Worm (Caenorhabditis elegans) whole organism, mixed stage, embryonic: ENCODE data around the gene str-149.
A peak's percentile ranks its signal among the peaks of the same experiment; 100 is the strongest.

ENCODE experiments used
- M03D4.4 ChIP-seq: sonication (generic microtip); optimal IDR thresholded peaks from 2 replicates; lab custom pipeline; 2017; ENCODE audit warnings: mild to moderate bottlenecking, missing genetic modification characterization, missing compliant biosample characterization
- bed-3 ChIP-seq: fragments of 200-800 bp; sonication (Bioruptor generic); optimal IDR thresholded peaks from 3 replicates; lab custom pipeline; 2018; ENCODE audit warnings: mild to moderate bottlenecking, missing genetic modification characterization, moderate library complexity, missing compliant biosample characterization
- blmp-1 ChIP-seq: fragments of 150-350 bp; optimal IDR thresholded peaks from 2 replicates; lab custom pipeline; 2014; ENCODE audit warnings: missing biosample characterization, missing genetic modification characterization
- ceh-39 ChIP-seq: fragments of 150-350 bp; optimal IDR thresholded peaks from 2 replicates; lab custom pipeline; 2014; ENCODE audit warnings: missing biosample characterization, missing genetic modification characterization
- ceh-43 ChIP-seq: fragments of 200-800 bp; sonication (Bioruptor generic); optimal IDR thresholded peaks from 2 replicates; lab custom pipeline; 2018; ENCODE audit warnings: mild to moderate bottlenecking, missing genetic modification characterization, moderate library complexity, missing compliant biosample characterization
- ceh-83 ChIP-seq: fragments of 200-800 bp; sonication (Bioruptor generic); optimal IDR thresholded peaks from 2 replicates; lab custom pipeline; 2018; ENCODE audit warnings: mild to moderate bottlenecking, missing genetic modification characterization, missing compliant biosample characterization
- ces-1 ChIP-seq: fragments of 150-350 bp; optimal IDR thresholded peaks from 2 replicates; lab custom pipeline; 2014; ENCODE audit warnings: missing biosample characterization, missing genetic modification reagents, missing genetic modification characterization
- cnd-1 ChIP-seq: fragments of 200-800 bp; sonication (Bioruptor generic); optimal IDR thresholded peaks from 2 replicates; lab custom pipeline; 2018; ENCODE audit warnings: mild to moderate bottlenecking, missing genetic modification characterization, missing compliant biosample characterization
- drap-1 ChIP-seq: fragments of 200-800 bp; sonication (Bioruptor generic); optimal IDR thresholded peaks from 3 replicates; lab custom pipeline; 2018; ENCODE audit warnings: mild to moderate bottlenecking, missing genetic modification characterization, missing compliant biosample characterization
- elt-1 ChIP-seq: sonication (generic microtip); optimal IDR thresholded peaks from 2 replicates; lab custom pipeline; 2017; ENCODE audit warnings: missing genetic modification characterization, mild to moderate bottlenecking, missing compliant biosample characterization, antibody characterized with exemption, moderate library complexity, borderline replicate concordance; ENCODE audit not compliant: insufficient read depth
- elt-3 ChIP-seq: fragments of 150-350 bp; optimal IDR thresholded peaks from 2 replicates; lab custom pipeline; 2014; ENCODE audit warnings: missing biosample characterization, missing genetic modification characterization
- ham-2 ChIP-seq: fragments of 200-800 bp; sonication (Bioruptor generic); optimal IDR thresholded peaks from 2 replicates; lab custom pipeline; 2018; ENCODE audit warnings: mild to moderate bottlenecking, missing genetic modification characterization, missing compliant biosample characterization
- hlh-1 ChIP-seq: fragments of 150-350 bp; optimal IDR thresholded peaks from 2 replicates; lab custom pipeline; 2014; ENCODE audit warnings: missing biosample characterization, missing genetic modification reagents, missing genetic modification characterization
- lin-13 ChIP-seq: fragments of 150-350 bp; optimal IDR thresholded peaks from 2 replicates; lab custom pipeline; 2014; ENCODE audit warnings: missing biosample characterization, missing genetic modification characterization
- lin-32 ChIP-seq: fragments of 200-800 bp; sonication (Bioruptor generic); optimal IDR thresholded peaks from 2 replicates; lab custom pipeline; 2018; ENCODE audit warnings: mild to moderate bottlenecking, missing genetic modification characterization, missing compliant biosample characterization
- lsy-2 ChIP-seq: fragments of 150-350 bp; optimal IDR thresholded peaks from 2 replicates; lab custom pipeline; 2014; ENCODE audit warnings: missing biosample characterization, missing genetic modification characterization
- mab-5 ChIP-seq: fragments of 150-350 bp; optimal IDR thresholded peaks from 2 replicates; lab custom pipeline; 2014; ENCODE audit warnings: missing biosample characterization, missing genetic modification characterization
- mep-1 ChIP-seq: fragments of 150-350 bp; optimal IDR thresholded peaks from 2 replicates; lab custom pipeline; 2017; ENCODE audit warnings: missing biosample characterization, missing genetic modification reagents, missing genetic modification characterization, inconsistent platforms
- mls-2 ChIP-seq: sonication (generic microtip); optimal IDR thresholded peaks from 2 replicates; lab custom pipeline; 2016; ENCODE audit warnings: mild to moderate bottlenecking, missing genetic modification characterization, moderate library complexity, missing compliant biosample characterization
- nhr-12 ChIP-seq: fragments of 150-350 bp; optimal IDR thresholded peaks from 2 replicates; lab custom pipeline; 2014; ENCODE audit warnings: missing biosample characterization, missing genetic modification characterization
- nhr-2 ChIP-seq: fragments of 150-350 bp; optimal IDR thresholded peaks from 2 replicates; lab custom pipeline; 2014; ENCODE audit warnings: missing biosample characterization, missing genetic modification characterization
- nhr-76 ChIP-seq: sonication (generic microtip); optimal IDR thresholded peaks from 2 replicates; lab custom pipeline; 2017; ENCODE audit warnings: missing biosample characterization, missing genetic modification characterization
- sem-2 ChIP-seq: fragments of 200-800 bp; sonication (Bioruptor generic); optimal IDR thresholded peaks from 2 replicates; lab custom pipeline; 2018; ENCODE audit warnings: mild to moderate bottlenecking, missing genetic modification characterization, missing compliant biosample characterization
- snpc-4 ChIP-seq: fragments of 150-350 bp; optimal IDR thresholded peaks from 2 replicates; lab custom pipeline; 2014; ENCODE audit warnings: missing biosample characterization, missing genetic modification characterization
- sptf-1 ChIP-seq: sonication (generic microtip); optimal IDR thresholded peaks from 2 replicates; lab custom pipeline; 2017; ENCODE audit warnings: mild to moderate bottlenecking, missing genetic modification characterization, moderate library complexity, missing compliant biosample characterization
- tbx-8 ChIP-seq: fragments of 200-800 bp; sonication (Bioruptor generic); optimal IDR thresholded peaks from 2 replicates; lab custom pipeline; 2018; ENCODE audit warnings: mild to moderate bottlenecking, missing genetic modification characterization, moderate library complexity, missing compliant biosample characterization
- unc-120 ChIP-seq: sonication (generic microtip); optimal IDR thresholded peaks from 2 replicates; lab custom pipeline; 2017; ENCODE audit warnings: missing genetic modification characterization, missing compliant biosample characterization; ENCODE audit not compliant: poor library complexity, severe bottlenecking
- unc-62 ChIP-seq: fragments of 150-350 bp; optimal IDR thresholded peaks from 2 replicates; lab custom pipeline; 2014; ENCODE audit warnings: missing biosample characterization, missing genetic modification reagents, missing genetic modification characterization
- zip-8 ChIP-seq: fragments of 150-350 bp; optimal IDR thresholded peaks from 2 replicates; lab custom pipeline; 2014; ENCODE audit warnings: missing biosample characterization, missing genetic modification characterization
- ztf-11 ChIP-seq: fragments of 150-350 bp; optimal IDR thresholded peaks from 2 replicates; lab custom pipeline; 2014; ENCODE audit warnings: missing biosample characterization, missing genetic modification characterization

Gene str-149

DNA sequence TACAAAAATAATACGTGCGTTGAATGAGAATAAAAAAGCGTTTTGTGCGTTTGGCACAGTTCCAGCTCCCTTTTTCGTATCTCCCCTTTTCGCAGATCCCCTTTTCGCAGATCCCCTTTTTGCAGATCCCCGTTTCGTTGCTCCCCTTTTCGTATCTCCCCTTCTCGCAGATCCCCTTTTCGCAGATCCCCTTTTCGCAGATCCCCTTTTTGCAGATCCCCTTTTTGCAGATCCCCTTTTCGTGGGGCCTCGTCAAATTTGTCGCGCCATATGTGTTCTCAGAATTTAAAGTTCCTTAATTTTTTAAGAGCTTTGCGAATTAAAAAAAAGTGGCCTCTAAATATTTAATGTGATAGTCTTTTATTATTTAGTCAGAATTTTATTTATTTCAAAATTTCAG, 20.3 kb upstream of the str-149 start, which contains the start of gene Y32B12B.4:
TSS of gene Y32B12B.4 (plus strand) at position 399 of the 400 bp plus-strand sequence.
- TF ChIP-seq ceh-83 (peak; percentile 21), sem-2 (GFP tag; lab: Kevin White, UChicago) (peak; percentile 5), bed-3 (GFP tag; lab: Kevin White, UChicago) (peak; percentile 29), lin-13 (tag; lab: Kevin White, UChicago) (no peak), sptf-1 (tag; lab: Kevin White, UChicago) (peak; percentile 67), M03D4.4 (tag; lab: Kevin White, UChicago) (peak; percentile 4), lin-32 (GFP tag; lab: Kevin White, UChicago) (peak; percentile 64), drap-1 (GFP tag; lab: Kevin White, UChicago) (peak; percentile 46), mls-2 (peak; percentile 13), cnd-1 (peak; percentile 65), tbx-8 (GFP tag; lab: Kevin White, UChicago) (no peak)

DNA sequence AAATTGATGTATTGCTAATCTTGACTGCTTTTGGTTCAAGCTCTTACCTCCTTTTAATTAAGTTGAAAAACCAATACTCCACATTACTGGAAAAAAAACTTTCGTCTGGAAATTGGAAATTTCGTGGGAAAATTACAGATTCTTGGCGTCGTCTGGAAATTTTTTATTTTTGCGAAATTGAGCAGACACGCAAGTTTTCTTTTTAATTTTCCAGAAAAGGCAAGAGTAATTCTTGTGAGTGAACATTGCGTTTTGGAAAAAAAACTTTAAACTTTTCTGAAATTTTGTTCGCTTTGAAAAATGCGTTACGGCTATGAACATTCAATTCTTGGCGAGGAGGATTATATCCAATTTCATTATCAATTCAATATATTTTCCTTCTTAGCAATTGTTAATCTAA, 7.6 kb upstream of the str-149 start, which contains the start of gene sru-45:
TSS of gene sru-45 (plus strand) at position 301 of the 400 bp plus-strand sequence.
- no peak for TF ChIP-seq blmp-1 (tag; lab: Kevin White, UChicago)
- no peak for TF ChIP-seq unc-120 (tag; lab: Kevin White, UChicago)
- no peak for TF ChIP-seq M03D4.4 (tag; lab: Kevin White, UChicago)
- no peak for TF ChIP-seq snpc-4
- no peak for TF ChIP-seq elt-3 (tag; lab: Kevin White, UChicago)
- TF ChIP-seq drap-1 (GFP tag; lab: Kevin White, UChicago): no peak
- TF ChIP-seq ham-2 (GFP tag; lab: Kevin White, UChicago): no peak
- no peak for TF ChIP-seq lsy-2 (tag; lab: Kevin White, UChicago)
- no peak for TF ChIP-seq mab-5
- no peak for TF ChIP-seq ces-1 (GFP tag; lab: Kevin White, UChicago)
- no peak for TF ChIP-seq mep-1 (tag; lab: Kevin White, UChicago)

DNA sequence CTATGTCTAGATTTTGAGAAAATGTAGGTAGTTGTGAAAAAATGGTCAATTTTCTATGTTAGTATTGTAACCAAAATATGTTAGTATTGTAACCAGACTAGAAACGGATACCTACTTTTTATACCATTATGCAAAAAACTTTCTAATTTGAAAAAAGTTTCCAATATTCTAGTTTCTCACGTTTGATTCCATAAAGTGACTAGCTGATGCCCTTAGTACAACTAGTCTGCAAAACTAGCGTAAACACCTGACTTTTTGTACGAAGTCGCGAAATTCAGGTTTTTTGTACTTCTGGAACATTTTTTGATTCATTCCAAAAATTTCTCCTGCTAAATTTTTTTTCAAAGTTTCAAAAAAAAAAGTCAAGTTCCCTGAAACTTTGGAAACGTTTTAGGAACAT, 5.2 kb upstream of the str-149 start:
- no peak for TF ChIP-seq lin-13 (tag; lab: Kevin White, UChicago)
- TF ChIP-seq hlh-1: no peak
- TF ChIP-seq snpc-4: no peak
- TF ChIP-seq drap-1 (GFP tag; lab: Kevin White, UChicago): no peak
- TF ChIP-seq ces-1 (GFP tag; lab: Kevin White, UChicago): no peak

DNA sequence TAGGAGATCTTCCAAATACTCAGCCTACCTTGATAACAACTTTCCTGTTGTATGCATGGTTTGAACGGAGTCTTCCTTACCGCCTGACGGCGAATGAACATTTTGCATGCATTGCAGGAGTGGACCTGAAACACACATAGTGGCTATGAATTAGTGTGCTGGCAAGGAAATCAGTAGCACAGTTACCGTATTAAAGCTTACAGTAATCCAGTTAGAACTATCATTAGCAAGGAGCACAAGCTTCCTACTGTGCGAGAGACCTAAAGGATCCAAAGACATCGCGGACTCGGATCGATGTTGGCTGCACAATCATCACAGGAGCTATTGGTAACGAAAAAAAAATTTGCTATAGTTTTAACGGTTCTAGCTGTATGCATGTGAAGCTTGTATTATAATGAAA, 2.6 kb upstream of the str-149 start, which contains the start of gene nhr-233:
TSS of gene nhr-233 (minus strand) at position 101 of the 400 bp plus-strand sequence.
- TF ChIP-seq bed-3 (GFP tag; lab: Kevin White, UChicago) (no peak), nhr-2 (tag; lab: Kevin White, UChicago) (no peak), ceh-39 (no peak), nhr-12 (no peak), sem-2 (GFP tag; lab: Kevin White, UChicago) (no peak), elt-1 (no peak), lin-32 (GFP tag; lab: Kevin White, UChicago) (no peak), elt-3 (tag; lab: Kevin White, UChicago) (no peak), unc-120 (tag; lab: Kevin White, UChicago) (no peak), unc-62 (no peak), snpc-4 (no peak), ceh-43 (GFP tag; lab: Kevin White, UChicago) (no peak), lsy-2 (tag; lab: Kevin White, UChicago) (no peak)
- TF ChIP-seq, all 35 proteins: peak for 0

DNA sequence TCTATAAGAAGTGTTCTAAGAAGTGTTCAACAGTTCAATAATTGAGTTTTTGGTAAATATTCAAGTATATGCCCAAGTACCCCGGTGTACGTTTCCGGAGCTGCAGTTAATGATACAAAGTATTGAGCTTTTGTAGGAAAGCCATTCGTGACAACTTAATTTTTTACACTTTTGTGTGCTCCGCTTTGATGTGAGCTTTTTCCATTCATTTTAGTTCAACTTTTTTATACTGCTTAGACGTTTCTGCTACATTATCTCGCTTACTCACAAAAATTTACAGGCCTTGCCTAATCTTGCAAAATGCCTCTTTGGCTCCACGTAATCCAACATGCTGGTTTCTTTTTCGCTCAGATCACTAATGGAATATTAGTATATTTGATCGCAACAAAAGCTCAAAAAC, 2.6 kb downstream of the str-149 start, which contains the start of gene str-151:
TSS of gene str-151 (plus strand) at position 301 of the 400 bp plus-strand sequence.
- TF ChIP-seq lin-13 (tag; lab: Kevin White, UChicago) (no peak), zip-8 (tag; lab: Kevin White, UChicago) (no peak), sptf-1 (tag; lab: Kevin White, UChicago) (no peak), elt-1 (no peak), nhr-76 (tag; lab: Kevin White, UChicago) (no peak), sem-2 (GFP tag; lab: Kevin White, UChicago) (no peak), nhr-2 (tag; lab: Kevin White, UChicago) (no peak), cnd-1 (no peak), ces-1 (GFP tag; lab: Kevin White, UChicago) (no peak), nhr-12 (no peak), ceh-83 (no peak), ztf-11 (tag; lab: Kevin White, UChicago) (no peak), ceh-43 (GFP tag; lab: Kevin White, UChicago) (no peak)
